Fruit fly (Drosophila melanogaster) whole organism, embryonic: Measurements from ENCODE around the gene CG12974.

Experiments used
- Ada2b ChIP-seq: fragments of 200-800 bp; sonication (Bioruptor generic); IDR thresholded peaks from 2 replicates; pipeline ENCODE4 v1.3.6; 2022; ENCODE audit warnings: missing biosample characterization, missing genetic modification characterization
- Awh ChIP-seq: fragments of 200-800 bp; sonication (Bioruptor generic); IDR thresholded peaks from 2 replicates; pipeline ENCODE4, ENCODE4 v1.3.6; 2022; ENCODE audit warnings: missing biosample characterization, missing genetic modification characterization
- Bdp1 ChIP-seq: fragments of 200-800 bp; sonication (Bioruptor generic); optimal IDR thresholded peaks from 3 replicates; lab custom pipeline; 2016; ENCODE audit warnings: missing biosample characterization, missing genetic modification characterization
- CG10565 ChIP-seq: fragments of 200-800 bp; sonication (Bioruptor generic); optimal IDR thresholded peaks from 3 replicates; lab custom pipeline; 2016; ENCODE audit warnings: missing biosample characterization, mild to moderate bottlenecking, missing genetic modification characterization
- CG12155 ChIP-seq: fragments of 200-800 bp; sonication (Bioruptor generic); optimal IDR thresholded peaks from 3 replicates; lab custom pipeline; 2016; ENCODE audit warnings: missing biosample characterization, missing genetic modification characterization
- CG12769 ChIP-seq: fragments of 200-800 bp; sonication (Bioruptor generic); optimal IDR thresholded peaks from 2 replicates; lab custom pipeline; 2019; ENCODE audit warnings: missing biosample characterization, mild to moderate bottlenecking, missing genetic modification characterization, moderate library complexity
- CG16813 ChIP-seq: fragments of 200-800 bp; sonication (Bioruptor generic); IDR thresholded peaks from 3 replicates; pipeline ENCODE4 v1.3.6; 2022; ENCODE audit warnings: missing biosample characterization, missing genetic modification characterization; ENCODE audit not compliant: partially characterized antibody
- CG17361 ChIP-seq: fragments of 200-800 bp; sonication (Bioruptor generic); IDR thresholded peaks from 3 replicates; pipeline ENCODE4 v1.3.6; 2022; ENCODE audit warnings: missing biosample characterization, missing genetic modification characterization
- CG18476 ChIP-seq: fragments of 200-800 bp; sonication (Bioruptor generic); optimal IDR thresholded peaks from 2 replicates; lab custom pipeline; 2016; ENCODE audit warnings: missing biosample characterization, mild to moderate bottlenecking, missing genetic modification characterization
- CG8388 ChIP-seq: fragments of 200-800 bp; sonication (Bioruptor generic); optimal IDR thresholded peaks from 2 replicates; lab custom pipeline; 2019; ENCODE audit warnings: missing biosample characterization, mild to moderate bottlenecking, missing genetic modification characterization, moderate library complexity
- CG9437 ChIP-seq: fragments of 200-800 bp; sonication (Bioruptor generic); optimal IDR thresholded peaks from 2 replicates; lab custom pipeline; 2018; ENCODE audit warnings: missing biosample characterization, mild to moderate bottlenecking, missing genetic modification characterization
- CHES-1-like ChIP-seq: fragments of 200-800 bp; sonication (Bioruptor generic); optimal IDR thresholded peaks from 2 replicates; lab custom pipeline; 2016; ENCODE audit warnings: missing biosample characterization, missing genetic modification characterization
- Deaf1 ChIP-seq: fragments of 200-800 bp; optimal IDR thresholded peaks from 3 replicates; lab custom pipeline; 2019; ENCODE audit warnings: missing biosample characterization, mild to moderate bottlenecking, missing genetic modification characterization, moderate library complexity
- Dll ChIP-seq: fragments of 200-800 bp; sonication (Bioruptor generic); IDR thresholded peaks from 4 replicates; pipeline ENCODE4 v1.3.6; 2022; ENCODE audit warnings: missing biosample characterization, missing genetic modification characterization; ENCODE audit not compliant: partially characterized antibody
- Dref ChIP-seq: fragments of 200-800 bp; sonication (Bioruptor generic); IDR thresholded peaks from 2 replicates; pipeline ENCODE4 v1.3.6; 2022; ENCODE audit warnings: missing biosample characterization, missing genetic modification characterization
- Eip74EF ChIP-seq, 2 experiments: fragments of 200-800 bp in 1 of 2; fragments of >200 bp in 1 of 2; sonication (Bioruptor generic) in 1 of 2; optimal IDR thresholded peaks; 2 replicates each; lab custom pipeline; 2017 to 2019; ENCODE audit warnings: missing biosample characterization in 2 of 2, missing genetic modification characterization in 2 of 2, mild to moderate bottlenecking in 1 of 2, moderate library complexity in 1 of 2
- Ets65A ChIP-seq: fragments of 200-800 bp; sonication (Bioruptor generic); peaks from one replicate; lab custom pipeline; 2016; ENCODE audit warnings: missing biosample characterization, missing genetic modification characterization
- Fer1 ChIP-seq: fragments of 200-800 bp; sonication (Bioruptor generic); optimal IDR thresholded peaks from 2 replicates; lab custom pipeline; 2017; ENCODE audit warnings: missing biosample characterization, mild to moderate bottlenecking, missing genetic modification characterization
- Fer2 ChIP-seq: fragments of 200-800 bp; sonication (Bioruptor generic); optimal IDR thresholded peaks from 2 replicates; lab custom pipeline; 2018; ENCODE audit warnings: missing biosample characterization, mild to moderate bottlenecking, missing genetic modification characterization, moderate library complexity
- HmgD ChIP-seq: fragments of 200-800 bp; sonication (Bioruptor generic); optimal IDR thresholded peaks from 3 replicates; lab custom pipeline; 2016; ENCODE audit warnings: missing biosample characterization, missing genetic modification characterization
- HmgZ ChIP-seq: fragments of 200-800 bp; sonication (Bioruptor generic); optimal IDR thresholded peaks from 2 replicates; lab custom pipeline; 2018; ENCODE audit warnings: missing biosample characterization, mild to moderate bottlenecking, missing genetic modification characterization
- Hr51 ChIP-seq, 2 experiments: fragments of 200-800 bp; sonication (Bioruptor generic); optimal IDR thresholded peaks; 2 replicates in 1 of 2; 3 replicates in 1 of 2; lab custom pipeline; 2016 to 2018; ENCODE audit warnings: missing biosample characterization in 2 of 2, missing genetic modification characterization in 2 of 2, mild to moderate bottlenecking in 1 of 2, moderate library complexity in 1 of 2
- Jarid2 ChIP-seq: fragments of 200-800 bp; sonication (Bioruptor generic); optimal IDR thresholded peaks from 3 replicates; lab custom pipeline; 2017; ENCODE audit warnings: mild to moderate bottlenecking, missing biosample characterization, missing genetic modification reagents, missing genetic modification characterization
- Max ChIP-seq: fragments of 200-800 bp; sonication (Bioruptor generic); optimal IDR thresholded peaks from 2 replicates; lab custom pipeline; 2016; ENCODE audit warnings: missing biosample characterization, mild to moderate bottlenecking, missing genetic modification characterization
- Neu2 ChIP-seq: fragments of 200-800 bp; sonication (Bioruptor generic); optimal IDR thresholded peaks from 3 replicates; lab custom pipeline; 2016; ENCODE audit warnings: missing biosample characterization, missing genetic modification characterization, borderline replicate concordance
- Sry-δ ChIP-seq: fragments of 200-800 bp; sonication (Bioruptor generic); optimal IDR thresholded peaks from 2 replicates; lab custom pipeline; 2016; ENCODE audit warnings: missing biosample characterization, missing genetic modification characterization
- Ssrp ChIP-seq: fragments of 200-800 bp; sonication (Bioruptor generic); optimal IDR thresholded peaks from 2 replicates; lab custom pipeline; 2018; ENCODE audit warnings: missing biosample characterization, mild to moderate bottlenecking, missing genetic modification characterization, moderate library complexity
- ato ChIP-seq: fragments of 200-800 bp; sonication (Bioruptor generic); IDR thresholded peaks from 2 replicates; pipeline ENCODE4 v1.3.6; 2022; ENCODE audit warnings: missing biosample characterization, missing genetic modification characterization; ENCODE audit not compliant: partially characterized antibody
- br ChIP-seq: fragments of >200 bp; optimal IDR thresholded peaks from 2 replicates; lab custom pipeline; 2017
- cas ChIP-seq: fragments of 200-800 bp; sonication (Bioruptor generic); IDR thresholded peaks from 2 replicates; pipeline ENCODE4 v1.3.6; 2022; ENCODE audit warnings: missing biosample characterization, missing genetic modification characterization
- chinmo ChIP-seq: fragments of 200-800 bp; sonication (Bioruptor generic); IDR thresholded peaks from 4 replicates; pipeline ENCODE4 v1.3.6; 2022; ENCODE audit warnings: missing biosample characterization, missing genetic modification characterization; ENCODE audit not compliant: partially characterized antibody
- esg ChIP-seq: fragments of 200-800 bp; sonication (Bioruptor generic); conservative IDR thresholded peaks from 2 replicates; pipeline ENCODE4 v1.3.6; 2022; ENCODE audit warnings: missing biosample characterization, missing genetic modification characterization
- fd64A ChIP-seq: fragments of 200-800 bp; sonication (Bioruptor generic); optimal IDR thresholded peaks from 3 replicates; lab custom pipeline; 2018; ENCODE audit warnings: missing biosample characterization, mild to moderate bottlenecking, missing genetic modification characterization
- grn ChIP-seq: fragments of 200-800 bp; sonication (Bioruptor generic); optimal IDR thresholded peaks from 3 replicates; lab custom pipeline; 2017; ENCODE audit warnings: missing biosample characterization, missing genetic modification characterization
- gsb-n ChIP-seq: fragments of 200-800 bp; sonication (Bioruptor generic); optimal IDR thresholded peaks from 3 replicates; lab custom pipeline; 2018; ENCODE audit warnings: missing biosample characterization, mild to moderate bottlenecking, missing genetic modification characterization
- h ChIP-seq: fragments of >200 bp; optimal IDR thresholded peaks from 2 replicates; lab custom pipeline; 2017
- kay ChIP-seq: fragments of 200-800 bp; sonication (Bioruptor generic); optimal IDR thresholded peaks from 2 replicates; lab custom pipeline; 2016; ENCODE audit warnings: missing biosample characterization, missing genetic modification characterization
- nmo ChIP-seq: fragments of 200-800 bp; sonication (Bioruptor generic); optimal IDR thresholded peaks from 2 replicates; lab custom pipeline; 2018; ENCODE audit warnings: missing biosample characterization, mild to moderate bottlenecking, missing genetic modification characterization, moderate library complexity
- pita ChIP-seq: fragments of 200-800 bp; sonication (Bioruptor generic); optimal IDR thresholded peaks from 2 replicates; lab custom pipeline; 2017; ENCODE audit warnings: missing biosample characterization, mild to moderate bottlenecking, missing genetic modification characterization
- pros ChIP-seq: fragments of 200-800 bp; sonication (Bioruptor generic); optimal IDR thresholded peaks from 3 replicates; lab custom pipeline; 2019; ENCODE audit warnings: missing biosample characterization, mild to moderate bottlenecking, missing genetic modification characterization, moderate library complexity
- ranshi ChIP-seq: fragments of 200-800 bp; sonication (Bioruptor generic); IDR thresholded peaks from 2 replicates; pipeline ENCODE4 v1.3.6; 2022; ENCODE audit warnings: missing biosample characterization, missing genetic modification characterization
- row ChIP-seq: fragments of 200-800 bp; sonication (Bioruptor generic); IDR thresholded peaks from 3 replicates; pipeline ENCODE4 v1.3.6; 2022; ENCODE audit warnings: missing biosample characterization, missing genetic modification characterization
- sc ChIP-seq, 3 experiments: fragments of >200 bp in 2 of 3; fragments of 200-800 bp in 1 of 3; sonication (Bioruptor generic) in 1 of 3; optimal IDR thresholded peaks; 2 replicates in 2 of 3; 3 replicates in 1 of 3; lab custom pipeline; 2017; ENCODE audit warnings: mild to moderate bottlenecking in 1 of 3, missing biosample characterization in 1 of 3, missing genetic modification characterization in 1 of 3, missing genetic modification reagents in 1 of 3
- scrt ChIP-seq: fragments of 200-800 bp; sonication (Bioruptor generic); optimal IDR thresholded peaks from 2 replicates; lab custom pipeline; 2018; ENCODE audit warnings: missing biosample characterization, mild to moderate bottlenecking, missing genetic modification characterization, moderate library complexity
- sens-2 ChIP-seq: fragments of 200-800 bp; sonication (Bioruptor generic); IDR thresholded peaks from 2 replicates; pipeline ENCODE4 v1.3.6; 2022; ENCODE audit warnings: missing biosample characterization, missing genetic modification characterization
- slou ChIP-seq: fragments of 200-800 bp; sonication (Bioruptor generic); optimal IDR thresholded peaks from 3 replicates; lab custom pipeline; 2016; ENCODE audit warnings: missing biosample characterization, missing genetic modification characterization
- tup ChIP-seq: fragments of 200-800 bp; sonication (Bioruptor generic); optimal IDR thresholded peaks from 2 replicates; lab custom pipeline; 2016; ENCODE audit warnings: missing biosample characterization, mild to moderate bottlenecking, missing genetic modification characterization, moderate library complexity
- tx ChIP-seq: fragments of 200-800 bp; sonication (Bioruptor generic); optimal IDR thresholded peaks from 2 replicates; lab custom pipeline; 2016; ENCODE audit warnings: missing biosample characterization, missing genetic modification characterization

Gene CG12974

DNA sequence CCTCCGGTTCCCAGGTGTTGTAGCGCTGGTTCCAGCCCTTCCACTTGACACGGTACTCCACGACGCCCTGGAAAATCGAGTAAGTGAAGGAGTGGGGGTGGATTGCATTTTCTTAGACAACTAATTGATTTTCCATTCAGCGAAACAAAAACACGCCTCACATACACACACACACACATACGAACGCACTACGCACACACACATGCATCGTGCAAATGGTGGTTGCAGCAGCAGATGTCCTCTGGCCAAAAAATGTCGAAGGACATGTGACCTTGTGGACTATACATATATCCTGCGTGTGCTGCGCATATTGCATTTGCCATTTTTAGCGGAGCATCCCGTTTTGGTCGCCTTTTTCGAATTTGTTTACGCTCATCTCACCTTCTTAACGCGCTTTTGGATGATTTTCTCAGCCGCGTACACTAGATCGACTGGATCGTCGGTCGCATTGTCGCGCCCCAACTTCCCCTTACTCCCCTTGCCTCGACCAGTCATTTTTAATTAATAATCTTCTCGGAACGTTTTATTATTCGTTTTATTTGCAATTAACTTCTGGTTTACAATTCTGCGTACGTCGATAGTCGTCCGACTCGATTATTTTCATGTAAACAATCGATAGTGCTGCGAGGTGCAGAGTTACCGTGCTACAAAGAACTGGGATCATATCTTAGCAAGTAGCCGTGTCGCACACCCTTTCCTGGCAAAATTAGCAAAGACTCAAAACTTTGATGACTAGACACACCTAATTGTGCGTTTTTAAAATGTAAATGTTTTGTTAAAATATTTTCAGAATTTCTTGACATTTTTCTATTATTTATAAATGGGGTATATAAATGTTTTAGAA, 31.9 kb upstream of the CG12974 start, which contains the start of gene Pc (continued):
- peak; percentile 18; the same call in 1 of the 3 replicates for TF ChIP-seq row
- peak; percentile 72; the same call in 1 of the 2 replicates for TF ChIP-seq ato
- TF ChIP-seq Bdp1: no peak
- no peak for TF ChIP-seq scrt (GFP tag; lab: Kevin White, UChicago)
- no peak for TF ChIP-seq Ada2b (GFP tag; lab: Robert Waterston, UW)
- peak; percentile 66 for TF ChIP-seq CHES-1-like (GFP tag; lab: Kevin White, UChicago)
- TF ChIP-seq Deaf1: no peak
- TF ChIP-seq CG12769: peak; percentile 35
- TF ChIP-seq CG18476 (GFP tag; lab: Kevin White, UChicago): no peak
- TF ChIP-seq grn (GFP tag; lab: Kevin White, UChicago): no peak
- TF ChIP-seq Max (GFP tag; lab: Kevin White, UChicago): peak; percentile 30
- TF ChIP-seq tup (GFP tag; lab: Kevin White, UChicago): no peak
- no peak for TF ChIP-seq CG10565 (GFP tag; lab: Kevin White, UChicago)
- TF ChIP-seq HmgZ (tag; lab: Kevin White, UChicago): peak; percentile 68
- TF ChIP-seq CG8388 (GFP tag; lab: Kevin White, UChicago): no peak
- TF ChIP-seq Jarid2: no peak
- no peak for TF ChIP-seq Fer2
- TF ChIP-seq Neu2: no peak
- no peak for TF ChIP-seq br
- TF ChIP-seq pros (GFP tag; lab: Kevin White, UChicago): peak; percentile 60
- TF ChIP-seq CG9437 (GFP tag; lab: Kevin White, UChicago): no peak
- peak in 1 of 2 experiments; percentile 44 for TF ChIP-seq Hr51 (GFP tag; optimal IDR thresholded peaks at IDR 0.05; lab: Kevin White, UChicago)
- TF ChIP-seq CG17361 (GFP tag; lab: Robert Waterston, UW): peak; percentile 36; the same call in 1 of the 3 replicates
- TF ChIP-seq fd64A (GFP tag; lab: Kevin White, UChicago): no peak
- TF ChIP-seq esg (GFP tag; lab: Robert Waterston, UW): no peak
- peak; percentile 13 for TF ChIP-seq Ssrp (tag; lab: Kevin White, UChicago)
- peak; percentile 4 for TF ChIP-seq Ets65A
- no peak for TF ChIP-seq Eip74EF (GFP tag; optimal IDR thresholded peaks at IDR 0.05; lab: Kevin White, UChicago)
- TF ChIP-seq cas (GFP tag; lab: Robert Waterston, UW): no peak
- TF ChIP-seq h (lab: Kevin White, UChicago): no peak
- peak; percentile 23 for TF ChIP-seq gsb-n (tag; lab: Kevin White, UChicago)
- no peak for TF ChIP-seq sens-2
- peak; percentile 49 for TF ChIP-seq CG12155
- TF ChIP-seq pita (GFP tag; lab: Kevin White, UChicago): peak; percentile 87
- TF ChIP-seq kay (GFP tag; lab: Kevin White, UChicago): peak; percentile 83
- TF ChIP-seq Sry-δ (GFP tag; lab: Kevin White, UChicago): peak; percentile 86
- TF ChIP-seq ranshi (GFP tag; lab: Robert Waterston, UW): no peak
- no peak for TF ChIP-seq Awh (GFP tag; lab: Robert Waterston, UW)
- peak; percentile 84 for TF ChIP-seq Dll (GFP tag; lab: Robert Waterston, UW)
- TF ChIP-seq slou (GFP tag; lab: Kevin White, UChicago): no peak
- no peak for TF ChIP-seq tx (GFP tag; lab: Kevin White, UChicago)
- TF ChIP-seq sc (optimal IDR thresholded peaks at IDR 0.05; lab: Kevin White, UChicago): no peak
- TF ChIP-seq sc (GFP tag; optimal IDR thresholded peaks at IDR 0.05; lab: Kevin White, UChicago): no peak
- TF ChIP-seq CG16813 (GFP tag; lab: Robert Waterston, UW): peak; percentile 88
- peak; percentile 77; the same call in 1 of the 4 replicates for TF ChIP-seq chinmo (GFP tag; lab: Robert Waterston, UW)
- TF ChIP-seq nmo (GFP tag; lab: Kevin White, UChicago): peak; percentile 67
- peak; percentile 97 for TF ChIP-seq Dref (GFP tag; lab: Robert Waterston, UW)
- no peak for TF ChIP-seq Fer1 (GFP tag; lab: Kevin White, UChicago)
- TF ChIP-seq HmgD (GFP tag; lab: Kevin White, UChicago): peak; percentile 83
